Fruit fly (Drosophila melanogaster) whole organism, embryonic: ENCODE data around the gene rho-5.

Source experiments
- CG10209 ChIP-seq: fragments of 200-800 bp; sonication (Bioruptor generic); optimal IDR thresholded peaks from 3 replicates; lab custom pipeline; 2017; ENCODE audit warnings: missing biosample characterization, mild to moderate bottlenecking, missing genetic modification characterization, missing genetic modification reagents
- CG12236 ChIP-seq: fragments of 200-800 bp; sonication (Bioruptor generic); optimal IDR thresholded peaks from 2 replicates; lab custom pipeline; 2016; ENCODE audit warnings: missing biosample characterization, missing genetic modification characterization
- CG12659 ChIP-seq: fragments of 200-800 bp; sonication (Bioruptor generic); optimal IDR thresholded peaks from 3 replicates; lab custom pipeline; 2017; ENCODE audit warnings: mild to moderate bottlenecking, missing biosample characterization, missing genetic modification reagents, missing genetic modification characterization
- CG14667 ChIP-seq: fragments of 200-800 bp; sonication (Bioruptor generic); IDR thresholded peaks from 2 replicates; pipeline ENCODE4 v1.3.6; 2022; ENCODE audit warnings: missing biosample characterization, missing genetic modification characterization
- CG15269 ChIP-seq: fragments of 200-800 bp; sonication (Bioruptor generic); optimal IDR thresholded peaks from 2 replicates; lab custom pipeline; 2018; ENCODE audit warnings: missing biosample characterization, mild to moderate bottlenecking, missing genetic modification characterization, moderate library complexity
- CG15696 ChIP-seq: fragments of 200-800 bp; sonication (Bioruptor generic); optimal IDR thresholded peaks from 2 replicates; lab custom pipeline; 2019; ENCODE audit warnings: missing biosample characterization, mild to moderate bottlenecking, missing genetic modification characterization, moderate library complexity
- CG1602 ChIP-seq: fragments of 200-800 bp; sonication (Bioruptor generic); optimal IDR thresholded peaks from 3 replicates; lab custom pipeline; 2016; ENCODE audit warnings: missing biosample characterization, missing genetic modification characterization
- CG1603 ChIP-seq: fragments of 200-800 bp; sonication (Bioruptor generic); optimal IDR thresholded peaks from 2 replicates; lab custom pipeline; 2019; ENCODE audit warnings: missing biosample characterization, mild to moderate bottlenecking, missing genetic modification characterization, moderate library complexity
- CG2120 ChIP-seq: fragments of 200-800 bp; sonication (Bioruptor generic); optimal IDR thresholded peaks from 3 replicates; lab custom pipeline; 2016; ENCODE audit warnings: missing biosample characterization, missing genetic modification characterization
- CG3281 ChIP-seq: fragments of 200-800 bp; sonication (Bioruptor generic); optimal IDR thresholded peaks from 3 replicates; lab custom pipeline; 2017; ENCODE audit warnings: missing biosample characterization, mild to moderate bottlenecking, missing genetic modification characterization
- CG34376 ChIP-seq: fragments of 200-800 bp; sonication (Bioruptor generic); optimal IDR thresholded peaks from 2 replicates; lab custom pipeline; 2018; ENCODE audit warnings: missing biosample characterization, mild to moderate bottlenecking, missing genetic modification characterization
- CG3847 ChIP-seq: fragments of 200-800 bp; sonication (Bioruptor generic); IDR thresholded peaks from 2 replicates; pipeline ENCODE4 v1.3.6; 2022; ENCODE audit warnings: missing biosample characterization, missing genetic modification characterization
- CG6689 ChIP-seq: fragments of 200-800 bp; sonication (Bioruptor generic); IDR thresholded peaks from 2 replicates; pipeline ENCODE4 v1.3.6; 2022; ENCODE audit warnings: missing biosample characterization, missing genetic modification characterization
- CG7928 ChIP-seq: fragments of 200-800 bp; sonication (Bioruptor generic); optimal IDR thresholded peaks from 2 replicates; lab custom pipeline; 2017; ENCODE audit warnings: missing biosample characterization, mild to moderate bottlenecking, missing genetic modification characterization
- CG8944 ChIP-seq: fragments of 200-800 bp; sonication (Bioruptor generic); optimal IDR thresholded peaks from 3 replicates; lab custom pipeline; 2016; ENCODE audit warnings: missing biosample characterization, missing genetic modification characterization
- CG9215 ChIP-seq: fragments of 200-800 bp; sonication (Bioruptor generic); IDR thresholded peaks from 2 replicates; pipeline ENCODE4 v1.3.6; 2022; ENCODE audit warnings: missing biosample characterization, missing genetic modification characterization
- CG9797 ChIP-seq: fragments of 200-800 bp; sonication (Bioruptor generic); optimal IDR thresholded peaks from 3 replicates; lab custom pipeline; 2018; ENCODE audit warnings: missing biosample characterization, mild to moderate bottlenecking, missing genetic modification characterization
- CG9876 ChIP-seq: fragments of 200-800 bp; sonication (Bioruptor generic); optimal IDR thresholded peaks from 2 replicates; lab custom pipeline; 2016; ENCODE audit warnings: missing biosample characterization, missing genetic modification characterization
- D19A ChIP-seq: fragments of 200-800 bp; optimal IDR thresholded peaks from 3 replicates; lab custom pipeline; 2019; ENCODE audit warnings: missing biosample characterization, mild to moderate bottlenecking, missing genetic modification characterization, moderate library complexity
- Dip2 ChIP-seq: fragments of 200-800 bp; sonication (Bioruptor generic); IDR thresholded peaks from 2 replicates; pipeline ENCODE4 v1.3.6; 2022; ENCODE audit warnings: missing biosample characterization, missing genetic modification characterization
- HLH54F ChIP-seq: fragments of 200-800 bp; sonication (Bioruptor generic); optimal IDR thresholded peaks from 3 replicates; lab custom pipeline; 2016; ENCODE audit warnings: missing biosample characterization, missing genetic modification characterization
- HLHmδ ChIP-seq: fragments of 200-800 bp; sonication (Bioruptor generic); optimal IDR thresholded peaks from 2 replicates; lab custom pipeline; 2018; ENCODE audit warnings: missing biosample characterization, mild to moderate bottlenecking, missing genetic modification characterization, moderate library complexity
- Hsf ChIP-seq: fragments of 200-800 bp; sonication (Bioruptor generic); optimal IDR thresholded peaks from 3 replicates; lab custom pipeline; 2016; ENCODE audit warnings: missing biosample characterization, missing genetic modification characterization
- Mad ChIP-seq: fragments of 200-800 bp; sonication (Bioruptor generic); optimal IDR thresholded peaks from 2 replicates; lab custom pipeline; 2016; ENCODE audit warnings: missing biosample characterization, missing genetic modification characterization
- Max ChIP-seq: fragments of 200-800 bp; sonication (Bioruptor generic); optimal IDR thresholded peaks from 2 replicates; lab custom pipeline; 2016; ENCODE audit warnings: missing biosample characterization, mild to moderate bottlenecking, missing genetic modification characterization
- Myb ChIP-seq: fragments of 200-800 bp; sonication (Bioruptor generic); optimal IDR thresholded peaks from 2 replicates; lab custom pipeline; 2016; ENCODE audit warnings: missing biosample characterization, missing genetic modification characterization
- Nf-YB ChIP-seq: fragments of 200-800 bp; sonication (Bioruptor generic); optimal IDR thresholded peaks from 3 replicates; lab custom pipeline; 2019; ENCODE audit warnings: missing biosample characterization, mild to moderate bottlenecking, missing genetic modification characterization, moderate library complexity
- NfI ChIP-seq: fragments of 200-800 bp; sonication (Bioruptor generic); optimal IDR thresholded peaks from 3 replicates; lab custom pipeline; 2018; ENCODE audit warnings: missing biosample characterization, mild to moderate bottlenecking, missing genetic modification characterization, moderate library complexity
- aop ChIP-seq: fragments of 200-800 bp; sonication (Bioruptor generic); IDR thresholded peaks from 2 replicates; pipeline ENCODE4 v1.3.6; 2022; ENCODE audit warnings: missing biosample characterization, missing genetic modification characterization
- crc ChIP-seq: fragments of 200-800 bp; sonication (Bioruptor generic); optimal IDR thresholded peaks from 2 replicates; lab custom pipeline; 2016; ENCODE audit warnings: missing biosample characterization, missing genetic modification characterization
- crol ChIP-seq: fragments of 200-800 bp; sonication (Bioruptor generic); IDR thresholded peaks from 2 replicates; pipeline ENCODE4 v1.3.6; 2022; ENCODE audit warnings: missing biosample characterization, missing genetic modification characterization
- crp ChIP-seq, 2 experiments: fragments of 200-800 bp; sonication (Bioruptor generic); optimal IDR thresholded peaks; 2 replicates in 1 of 2; 3 replicates in 1 of 2; lab custom pipeline; 2017; ENCODE audit warnings: missing biosample characterization in 2 of 2, missing genetic modification characterization in 2 of 2, mild to moderate bottlenecking in 1 of 2, moderate library complexity in 1 of 2
- dpn ChIP-seq, 2 experiments: fragments of 200-800 bp; sonication (Bioruptor generic); optimal IDR thresholded peaks; 3 replicates each; lab custom pipeline; 2016; ENCODE audit warnings: missing biosample characterization in 2 of 2, missing genetic modification characterization in 2 of 2
- eve ChIP-seq, 2 experiments: fragments of >200 bp; optimal IDR thresholded peaks; 2 replicates each; lab custom pipeline; 2017; ENCODE audit warnings: missing biosample characterization in 2 of 2, missing genetic modification characterization in 2 of 2
- ewg ChIP-seq: fragments of 200-800 bp; sonication (Bioruptor generic); optimal IDR thresholded peaks from 3 replicates; lab custom pipeline; 2017; ENCODE audit warnings: mild to moderate bottlenecking, missing biosample characterization, missing genetic modification reagents, missing genetic modification characterization
- eyg ChIP-seq: fragments of 200-800 bp; sonication (Bioruptor generic); optimal IDR thresholded peaks from 3 replicates; lab custom pipeline; 2016; ENCODE audit warnings: missing biosample characterization, missing genetic modification characterization
- gfzf ChIP-seq: fragments of 200-800 bp; sonication (Bioruptor generic); optimal IDR thresholded peaks from 2 replicates; lab custom pipeline; 2016; ENCODE audit warnings: missing biosample characterization, mild to moderate bottlenecking, missing genetic modification characterization, moderate library complexity
- kah ChIP-seq: fragments of 200-800 bp; sonication (Bioruptor generic); optimal IDR thresholded peaks from 2 replicates; lab custom pipeline; 2018; ENCODE audit warnings: missing biosample characterization, mild to moderate bottlenecking, missing genetic modification characterization
- luna ChIP-seq: fragments of 200-800 bp; sonication (Bioruptor generic); optimal IDR thresholded peaks from 2 replicates; lab custom pipeline; 2016; ENCODE audit warnings: missing biosample characterization, missing genetic modification characterization
- nau ChIP-seq: fragments of 200-800 bp; sonication (Bioruptor generic); optimal IDR thresholded peaks from 3 replicates; lab custom pipeline; 2017; ENCODE audit warnings: missing biosample characterization, mild to moderate bottlenecking, missing genetic modification characterization, missing genetic modification reagents
- phol ChIP-seq: fragments of 200-800 bp; sonication (Bioruptor generic); optimal IDR thresholded peaks from 3 replicates; lab custom pipeline; 2018; ENCODE audit warnings: missing biosample characterization, mild to moderate bottlenecking, missing genetic modification characterization, moderate library complexity
- pnt ChIP-seq: fragments of 200-800 bp; sonication (Bioruptor generic); optimal IDR thresholded peaks from 3 replicates; lab custom pipeline; 2016; ENCODE audit warnings: missing biosample characterization, missing genetic modification characterization
- sens ChIP-seq: fragments of 200-800 bp; sonication (Bioruptor generic); peaks from one replicate; lab custom pipeline; 2016; ENCODE audit warnings: missing biosample characterization, missing genetic modification characterization
- sens-2 ChIP-seq: fragments of 200-800 bp; sonication (Bioruptor generic); IDR thresholded peaks from 2 replicates; pipeline ENCODE4 v1.3.6; 2022; ENCODE audit warnings: missing biosample characterization, missing genetic modification characterization
- seq ChIP-seq: fragments of 200-800 bp; sonication (Bioruptor generic); IDR thresholded peaks from 2 replicates; pipeline ENCODE4 v1.3.6; 2022; ENCODE audit warnings: missing biosample characterization, missing genetic modification characterization
- shn ChIP-seq: fragments of 200-800 bp; sonication (Bioruptor generic); optimal IDR thresholded peaks from 3 replicates; lab custom pipeline; 2016; ENCODE audit warnings: missing biosample characterization, missing genetic modification characterization
- slp2 ChIP-seq: fragments of 200-800 bp; sonication (Bioruptor generic); optimal IDR thresholded peaks from 2 replicates; lab custom pipeline; 2016; ENCODE audit warnings: missing biosample characterization, missing genetic modification characterization
- sob ChIP-seq: fragments of 200-800 bp; sonication (Bioruptor generic); IDR thresholded peaks from 2 replicates; pipeline ENCODE4 v1.3.6; 2022; ENCODE audit warnings: missing biosample characterization, missing genetic modification characterization
- tgo ChIP-seq: fragments of 200-800 bp; sonication (Bioruptor generic); IDR thresholded peaks from 3 replicates; pipeline ENCODE4 v1.3.6; 2022; ENCODE audit warnings: missing biosample characterization, missing genetic modification characterization
- tin ChIP-seq: fragments of 200-800 bp; sonication (Bioruptor generic); optimal IDR thresholded peaks from 3 replicates; lab custom pipeline; 2016; ENCODE audit warnings: missing biosample characterization, missing genetic modification characterization
- wdn ChIP-seq: fragments of 200-800 bp; sonication (Bioruptor generic); IDR thresholded peaks from 2 replicates; pipeline ENCODE4 v1.3.6; 2022; ENCODE audit warnings: missing biosample characterization, missing genetic modification characterization

Gene rho-5

DNA sequence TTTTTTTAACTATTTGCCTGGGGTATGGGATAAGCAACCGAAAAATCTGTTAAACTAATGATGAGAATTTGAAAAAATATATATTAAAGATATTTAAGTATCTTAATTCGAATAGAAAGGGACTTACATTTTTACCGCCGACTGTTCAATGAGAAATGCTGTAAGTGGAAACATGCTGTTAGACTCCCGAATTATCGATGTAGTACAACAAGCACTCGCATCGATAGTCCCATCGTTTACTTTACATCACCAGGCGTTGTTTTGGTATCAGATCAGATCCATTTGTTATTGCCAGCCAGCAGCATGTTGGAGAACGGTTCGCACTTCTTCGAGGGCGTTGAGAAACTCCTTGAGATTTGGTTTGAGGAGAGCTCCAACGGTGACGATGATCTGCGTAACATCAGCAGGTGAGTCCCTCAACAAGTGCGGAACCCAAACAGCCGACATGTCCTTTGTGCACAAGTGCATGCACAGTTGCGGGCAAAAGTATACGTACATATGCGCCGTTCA, 34.4 kb downstream of the rho-5 start, which contains the start of gene SamDC (continued):
- TF ChIP-seq phol (tag; lab: Kevin White, UChicago): peak; percentile 42
- TF ChIP-seq NfI (GFP tag; lab: Kevin White, UChicago): peak; percentile 46
- peak in 1 of 2 experiments; percentile 7 for TF ChIP-seq eve (GFP tag; optimal IDR thresholded peaks at IDR 0.05; lab: Kevin White, UChicago)
- TF ChIP-seq dpn (GFP tag; optimal IDR thresholded peaks at IDR 0.05; lab: Kevin White, UChicago): peak; percentile 33 to 47
- peak; percentile 13 for TF ChIP-seq tin (GFP tag; lab: Kevin White, UChicago)
- TF ChIP-seq CG3281: peak; percentile 26
- TF ChIP-seq crp (GFP tag; optimal IDR thresholded peaks at IDR 0.05; lab: Kevin White, UChicago): peak in 1 of 2 experiments; percentile 60
- peak; percentile 39 for TF ChIP-seq CG1602 (GFP tag; lab: Kevin White, UChicago)
- TF ChIP-seq HLHmδ (GFP tag; lab: Kevin White, UChicago): peak; percentile 46
- TF ChIP-seq eyg (GFP tag; lab: Kevin White, UChicago): peak; percentile 18
- TF ChIP-seq CG7928 (GFP tag; lab: Kevin White, UChicago): no peak
- TF ChIP-seq Dip2 (GFP tag; lab: Robert Waterston, UW): no peak
- TF ChIP-seq Myb (GFP tag; lab: Kevin White, UChicago): peak; percentile 5
- peak; percentile 74 for TF ChIP-seq CG12659 (GFP tag; lab: Kevin White, UChicago)
- TF ChIP-seq D19A (tag; lab: Kevin White, UChicago): peak; percentile 55
- peak; percentile 2 for TF ChIP-seq pnt (GFP tag; lab: Kevin White, UChicago)
- no peak for TF ChIP-seq seq (GFP tag; lab: Robert Waterston, UW)
- TF ChIP-seq tgo (GFP tag; lab: Robert Waterston, UW): no peak; the same call in 1 of the 3 replicates
- TF ChIP-seq CG15696 (tag; lab: Kevin White, UChicago): peak; percentile 23
- no peak for TF ChIP-seq sens-2 (GFP tag; lab: Robert Waterston, UW)
- no peak for TF ChIP-seq aop (GFP tag; lab: Robert Waterston, UW)
- TF ChIP-seq CG10209 (GFP tag; lab: Kevin White, UChicago): peak; percentile 36
- peak; percentile 71 for TF ChIP-seq CG34376
- no peak for TF ChIP-seq CG12236 (GFP tag; lab: Kevin White, UChicago)
- TF ChIP-seq gfzf: peak; percentile 35
- peak; percentile 84 for TF ChIP-seq sens (GFP tag; lab: Kevin White, UChicago)
- TF ChIP-seq Nf-YB (GFP tag; lab: Kevin White, UChicago): peak; percentile 4
- peak; percentile 17 for TF ChIP-seq CG8944 (GFP tag; lab: Kevin White, UChicago)
- TF ChIP-seq shn: no peak
- no peak for TF ChIP-seq CG9876 (GFP tag; lab: Kevin White, UChicago)
- TF ChIP-seq luna (GFP tag; lab: Kevin White, UChicago): no peak
- TF ChIP-seq Mad (GFP tag; lab: Kevin White, UChicago): peak; percentile 4
- no peak for TF ChIP-seq kah
- TF ChIP-seq CG2120 (GFP tag; lab: Kevin White, UChicago): peak; percentile 37
- TF ChIP-seq HLH54F (GFP tag; lab: Kevin White, UChicago): peak; percentile 23
- TF ChIP-seq nau (GFP tag; lab: Kevin White, UChicago): no peak
- 0 out of 2 replicates have a peak, but pooled peaks have one; percentile 24 for TF ChIP-seq CG6689
- TF ChIP-seq wdn (GFP tag; lab: Robert Waterston, UW): no peak
- peak; percentile 79 for TF ChIP-seq CG1603 (tag; lab: Kevin White, UChicago)
- TF ChIP-seq crol: no peak
- TF ChIP-seq Hsf (GFP tag; lab: Kevin White, UChicago): peak; percentile 36
- no peak for TF ChIP-seq crc
- peak; percentile 65; the same call in 1 of the 2 replicates for TF ChIP-seq sob (GFP tag; lab: Robert Waterston, UW)
- peak; percentile 44 for TF ChIP-seq CG9797 (GFP tag; lab: Kevin White, UChicago)
- TF ChIP-seq ewg (GFP tag; lab: Kevin White, UChicago): no peak
- peak; percentile 4 for TF ChIP-seq Max (GFP tag; lab: Kevin White, UChicago)
- TF ChIP-seq CG15269 (tag; lab: Kevin White, UChicago): peak; percentile 72
- TF ChIP-seq CG3847: no peak; the same call in none of the 2 replicates
- TF ChIP-seq CG9215 (GFP tag; lab: Robert Waterston, UW): no peak
- TF ChIP-seq CG14667: no peak
- TF ChIP-seq slp2 (GFP tag; lab: Kevin White, UChicago): no peak
